Fruit fly (Drosophila melanogaster) whole organism, embryonic: ENCODE data around the gene Dbp21E2.

Source experiments
- BEAF-32 ChIP-seq: fragments of 200-800 bp; sonication (Bioruptor generic); optimal IDR thresholded peaks from 3 replicates; lab custom pipeline; 2017; ENCODE audit warnings: missing biosample characterization, missing genetic modification characterization, mild to moderate bottlenecking, moderate library complexity, missing genetic modification reagents
- CG12391 ChIP-seq: fragments of 200-800 bp; sonication (Bioruptor generic); optimal IDR thresholded peaks from 3 replicates; lab custom pipeline; 2018; ENCODE audit warnings: missing biosample characterization, mild to moderate bottlenecking, missing genetic modification characterization, moderate library complexity
- CG12659 ChIP-seq: fragments of 200-800 bp; sonication (Bioruptor generic); optimal IDR thresholded peaks from 3 replicates; lab custom pipeline; 2017; ENCODE audit warnings: mild to moderate bottlenecking, missing biosample characterization, missing genetic modification reagents, missing genetic modification characterization
- CG14014 ChIP-seq: fragments of 200-800 bp; sonication (Bioruptor generic); IDR thresholded peaks from 2 replicates; pipeline ENCODE4 v1.3.6; 2022; ENCODE audit warnings: missing biosample characterization, missing genetic modification characterization
- CG14667 ChIP-seq: fragments of 200-800 bp; sonication (Bioruptor generic); IDR thresholded peaks from 2 replicates; pipeline ENCODE4 v1.3.6; 2022; ENCODE audit warnings: missing biosample characterization, missing genetic modification characterization
- CG14710 ChIP-seq: fragments of 200-800 bp; sonication (Bioruptor generic); optimal IDR thresholded peaks from 3 replicates; lab custom pipeline; 2019; ENCODE audit warnings: missing biosample characterization, mild to moderate bottlenecking, missing genetic modification characterization, moderate library complexity
- CG14860 ChIP-seq: fragments of 200-800 bp; sonication (Bioruptor generic); IDR thresholded peaks from 3 replicates; pipeline ENCODE4 v1.3.6; 2022; ENCODE audit warnings: missing biosample characterization, missing genetic modification characterization; ENCODE audit not compliant: partially characterized antibody
- CG1602 ChIP-seq: fragments of 200-800 bp; sonication (Bioruptor generic); optimal IDR thresholded peaks from 3 replicates; lab custom pipeline; 2016; ENCODE audit warnings: missing biosample characterization, missing genetic modification characterization
- CG2116 ChIP-seq: fragments of 200-800 bp; sonication (Bioruptor generic); optimal IDR thresholded peaks from 3 replicates; lab custom pipeline; 2018; ENCODE audit warnings: missing biosample characterization, mild to moderate bottlenecking, missing genetic modification characterization
- CG2120 ChIP-seq: fragments of 200-800 bp; sonication (Bioruptor generic); optimal IDR thresholded peaks from 3 replicates; lab custom pipeline; 2016; ENCODE audit warnings: missing biosample characterization, missing genetic modification characterization
- CG3065 ChIP-seq: fragments of 200-800 bp; sonication (Bioruptor generic); optimal IDR thresholded peaks from 2 replicates; lab custom pipeline; 2016; ENCODE audit warnings: missing biosample characterization, missing genetic modification characterization
- CG31224 ChIP-seq: fragments of 200-800 bp; sonication (Bioruptor generic); IDR thresholded peaks from 2 replicates; pipeline ENCODE4 v1.3.6; 2022; ENCODE audit warnings: missing biosample characterization, missing genetic modification characterization
- CG34224 ChIP-seq: fragments of 200-800 bp; sonication (Bioruptor generic); IDR thresholded peaks from 3 replicates; pipeline ENCODE4 v1.3.6; 2022; ENCODE audit warnings: missing biosample characterization, missing genetic modification characterization; ENCODE audit not compliant: partially characterized antibody
- CG3726 ChIP-seq: fragments of 200-800 bp; sonication (Bioruptor generic); IDR thresholded peaks from 3 replicates; pipeline ENCODE4, ENCODE4 v1.3.6; 2022; ENCODE audit warnings: missing biosample characterization, missing genetic modification characterization
- CG8765 ChIP-seq: fragments of 200-800 bp; sonication (Bioruptor generic); IDR thresholded peaks from 2 replicates; pipeline ENCODE4 v1.3.6; 2022; ENCODE audit warnings: missing biosample characterization, missing genetic modification characterization
- CG9215 ChIP-seq: fragments of 200-800 bp; sonication (Bioruptor generic); IDR thresholded peaks from 2 replicates; pipeline ENCODE4 v1.3.6; 2022; ENCODE audit warnings: missing biosample characterization, missing genetic modification characterization
- CG9797 ChIP-seq: fragments of 200-800 bp; sonication (Bioruptor generic); optimal IDR thresholded peaks from 3 replicates; lab custom pipeline; 2018; ENCODE audit warnings: missing biosample characterization, mild to moderate bottlenecking, missing genetic modification characterization
- CTCF ChIP-seq: fragments of 200-800 bp; sonication (Bioruptor generic); optimal IDR thresholded peaks from 2 replicates; lab custom pipeline; 2017; ENCODE audit warnings: missing biosample characterization, mild to moderate bottlenecking, missing genetic modification characterization, moderate library complexity
- D19B ChIP-seq: fragments of 200-800 bp; sonication (Bioruptor generic); optimal IDR thresholded peaks from 2 replicates; lab custom pipeline; 2017; ENCODE audit warnings: missing biosample characterization, mild to moderate bottlenecking, missing genetic modification characterization
- Dip2 ChIP-seq: fragments of 200-800 bp; sonication (Bioruptor generic); IDR thresholded peaks from 2 replicates; pipeline ENCODE4 v1.3.6; 2022; ENCODE audit warnings: missing biosample characterization, missing genetic modification characterization
- Dp ChIP-seq: fragments of 200-800 bp; sonication (Bioruptor generic); optimal IDR thresholded peaks from 2 replicates; lab custom pipeline; 2018; ENCODE audit warnings: missing biosample characterization, mild to moderate bottlenecking, missing genetic modification characterization, moderate library complexity
- Drgx ChIP-seq: fragments of 200-800 bp; sonication (Bioruptor generic); IDR thresholded peaks from 2 replicates; pipeline ENCODE4 v1.3.6; 2022; ENCODE audit warnings: missing biosample characterization, missing genetic modification characterization
- E2f1 ChIP-seq: fragments of 200-800 bp; sonication (Bioruptor generic); IDR thresholded peaks from 2 replicates; pipeline ENCODE4 v1.3.6; 2022; ENCODE audit warnings: missing biosample characterization, missing genetic modification characterization
- Ets97D ChIP-seq: fragments of 200-800 bp; sonication (Bioruptor generic); optimal IDR thresholded peaks from 3 replicates; lab custom pipeline; 2016; ENCODE audit warnings: missing biosample characterization, missing genetic modification characterization
- Gug ChIP-seq: fragments of 200-800 bp; sonication (Bioruptor generic); IDR thresholded peaks from 4 replicates; pipeline ENCODE4 v1.3.6; 2022; ENCODE audit warnings: missing biosample characterization, missing genetic modification characterization
- HLH54F ChIP-seq: fragments of 200-800 bp; sonication (Bioruptor generic); optimal IDR thresholded peaks from 3 replicates; lab custom pipeline; 2016; ENCODE audit warnings: missing biosample characterization, missing genetic modification characterization
- Hr39 ChIP-seq: fragments of >200 bp; optimal IDR thresholded peaks from 2 replicates; lab custom pipeline; 2017
- MBD-R2 ChIP-seq: fragments of 200-800 bp; sonication (Bioruptor generic); IDR thresholded peaks from 2 replicates; pipeline ENCODE4 v1.3.6; 2022; ENCODE audit warnings: missing biosample characterization, missing genetic modification characterization
- MESR4 ChIP-seq: fragments of 200-800 bp; sonication (Bioruptor generic); optimal IDR thresholded peaks from 2 replicates; lab custom pipeline; 2018; ENCODE audit warnings: missing biosample characterization, mild to moderate bottlenecking, missing genetic modification characterization, moderate library complexity
- Nf-YB ChIP-seq: fragments of 200-800 bp; sonication (Bioruptor generic); optimal IDR thresholded peaks from 3 replicates; lab custom pipeline; 2019; ENCODE audit warnings: missing biosample characterization, mild to moderate bottlenecking, missing genetic modification characterization, moderate library complexity
- Oli ChIP-seq: fragments of 200-800 bp; sonication (Bioruptor generic); optimal IDR thresholded peaks from 2 replicates; lab custom pipeline; 2018; ENCODE audit warnings: missing biosample characterization, mild to moderate bottlenecking, missing genetic modification characterization, moderate library complexity
- Rfx ChIP-seq: fragments of 200-800 bp; sonication (Bioruptor generic); IDR thresholded peaks from 2 replicates; pipeline ENCODE4 v1.3.6; 2022; ENCODE audit warnings: missing biosample characterization, missing genetic modification characterization
- az2 ChIP-seq: fragments of 200-800 bp; sonication (Bioruptor generic); optimal IDR thresholded peaks from 3 replicates; lab custom pipeline; 2016; ENCODE audit warnings: missing biosample characterization, missing genetic modification characterization
- cato ChIP-seq: fragments of 200-800 bp; sonication (Bioruptor generic); optimal IDR thresholded peaks from 2 replicates; lab custom pipeline; 2016; ENCODE audit warnings: missing biosample characterization, missing genetic modification characterization, borderline replicate concordance
- ci ChIP-seq: fragments of 200-800 bp; sonication (Bioruptor generic); IDR thresholded peaks from 3 replicates; pipeline ENCODE4 v1.3.6; 2022; ENCODE audit warnings: missing biosample characterization, missing genetic modification characterization
- dan ChIP-seq: fragments of 200-800 bp; sonication (Bioruptor generic); IDR thresholded peaks from 2 replicates; pipeline ENCODE4 v1.3.6; 2022; ENCODE audit warnings: missing biosample characterization, missing genetic modification characterization
- dm ChIP-seq: fragments of 200-800 bp; sonication (Bioruptor generic); optimal IDR thresholded peaks from 3 replicates; lab custom pipeline; 2016; ENCODE audit warnings: missing biosample characterization, missing genetic modification characterization
- exex ChIP-seq: fragments of 200-800 bp; sonication (Bioruptor generic); optimal IDR thresholded peaks from 4 replicates; lab custom pipeline; 2018; ENCODE audit warnings: missing biosample characterization, mild to moderate bottlenecking, missing genetic modification characterization, moderate library complexity
- fd102C ChIP-seq: fragments of 200-800 bp; sonication (Bioruptor generic); optimal IDR thresholded peaks from 2 replicates; lab custom pipeline; 2018; ENCODE audit warnings: missing biosample characterization, mild to moderate bottlenecking, missing genetic modification characterization, moderate library complexity
- ham ChIP-seq: fragments of 200-800 bp; sonication (Bioruptor generic); IDR thresholded peaks from 2 replicates; pipeline ENCODE4 v1.3.6; 2022; ENCODE audit warnings: missing biosample characterization, missing genetic modification characterization
- hkb ChIP-seq, 2 experiments: fragments of 200-800 bp in 1 of 2; fragments of >200 bp in 1 of 2; sonication (Bioruptor generic) in 1 of 2; IDR thresholded peaks in 1 of 2; optimal IDR thresholded peaks in 1 of 2; 2 replicates each; pipeline versions ENCODE4 v1.3.6 to Lab custom; 2017 to 2022; ENCODE audit warnings: missing biosample characterization in 1 of 2, missing genetic modification characterization in 1 of 2
- inv ChIP-seq: fragments of 200-800 bp; sonication (Bioruptor generic); IDR thresholded peaks from 2 replicates; pipeline ENCODE4 v1.3.6; 2022; ENCODE audit warnings: missing biosample characterization, missing genetic modification characterization; ENCODE audit not compliant: partially characterized antibody
- lab ChIP-seq: fragments of 200-800 bp; sonication (Bioruptor generic); optimal IDR thresholded peaks from 3 replicates; lab custom pipeline; 2017; ENCODE audit warnings: missing biosample characterization, missing genetic modification characterization, mild to moderate bottlenecking, moderate library complexity, missing genetic modification reagents
- lov ChIP-seq, 2 experiments: fragments of 200-800 bp in 1 of 2; fragments of >200 bp in 1 of 2; sonication (Bioruptor generic) in 1 of 2; IDR thresholded peaks in 1 of 2; optimal IDR thresholded peaks in 1 of 2; 2 replicates in 1 of 2; 3 replicates in 1 of 2; pipeline versions ENCODE4 v1.3.6 to Lab custom; 2017 to 2022; ENCODE audit warnings: missing biosample characterization in 1 of 2, missing genetic modification characterization in 1 of 2
- nom ChIP-seq: fragments of 200-800 bp; sonication (Bioruptor generic); optimal IDR thresholded peaks from 2 replicates; lab custom pipeline; 2017; ENCODE audit warnings: missing biosample characterization, missing genetic modification characterization, mild to moderate bottlenecking, moderate library complexity, missing genetic modification reagents
- tio ChIP-seq: fragments of 200-800 bp; sonication (Bioruptor generic); optimal IDR thresholded peaks from 2 replicates; lab custom pipeline; 2017; ENCODE audit warnings: missing biosample characterization, missing genetic modification characterization, inconsistent platforms
- toy ChIP-seq: fragments of 200-800 bp; sonication (Bioruptor generic); IDR thresholded peaks from 2 replicates; pipeline ENCODE4 v1.3.6; 2022; ENCODE audit warnings: missing biosample characterization, missing genetic modification characterization
- zfh2 ChIP-seq: fragments of 200-800 bp; sonication (Bioruptor generic); optimal IDR thresholded peaks from 2 replicates; lab custom pipeline; 2016; ENCODE audit warnings: missing biosample characterization, missing genetic modification characterization

Dbp21E2 gene

dm6 chr2L:846167-846868 lies 34.9 kb downstream of the Dbp21E2 start (continued):
- TF ChIP-seq Nf-YB (GFP tag; lab: Kevin White, UChicago) (peak; percentile 21), CTCF (GFP tag; lab: Kevin White, UChicago) (no peak), lov (optimal IDR thresholded peaks at IDR 0.05; lab: Kevin White, UChicago) (no peak), lov (GFP tag; IDR thresholded peaks at IDR 0.05; lab: Robert Waterston, UW) (no peak), exex (no peak), dm (GFP tag; lab: Kevin White, UChicago) (no peak), Dip2 (GFP tag; lab: Robert Waterston, UW) (no peak), ham (GFP tag; lab: Robert Waterston, UW) (no peak), CG12659 (GFP tag; lab: Kevin White, UChicago) (peak; percentile 26), tio (GFP tag; lab: Kevin White, UChicago) (peak; percentile 37), Hr39 (lab: Kevin White, UChicago) (no peak), CG31224 (no peak), Ets97D (no peak), ci (peak; percentile 44; the same call in 2 of the 3 replicates), Gug (GFP tag; lab: Robert Waterston, UW) (peak; percentile 31; the same call in 2 of the 4 replicates), CG14710 (tag; lab: Kevin White, UChicago) (peak; percentile 44), fd102C (GFP tag; lab: Kevin White, UChicago) (no peak), inv (no peak), Oli (peak; percentile 84), Drgx (peak; percentile 42; the same call in 1 of the 2 replicates), CG34224 (GFP tag; lab: Robert Waterston, UW) (no peak), Rfx (GFP tag; lab: Robert Waterston, UW) (peak; percentile 43; the same call in 1 of the 2 replicates), BEAF-32 (GFP tag; lab: Kevin White, UChicago) (no peak), cato (peak; percentile 1), CG14860 (no peak), MESR4 (no peak), CG2120 (GFP tag; lab: Kevin White, UChicago) (peak; percentile 54), dan (no peak), zfh2 (GFP tag; lab: Kevin White, UChicago) (peak; percentile 11), CG14667 (GFP tag; lab: Robert Waterston, UW) (peak; percentile 39; the same call in 1 of the 2 replicates), CG3065 (GFP tag; lab: Kevin White, UChicago) (peak; percentile 41), E2f1 (0 out of 2 replicates have a peak, but pooled peaks have one; percentile 23), HLH54F (GFP tag; lab: Kevin White, UChicago) (peak; percentile 38), MBD-R2 (GFP tag; lab: Robert Waterston, UW) (no peak), hkb (optimal IDR thresholded peaks at IDR 0.05; lab: Kevin White, UChicago) (no peak), hkb (GFP tag; IDR thresholded peaks at IDR 0.05; lab: Robert Waterston, UW) (peak; percentile 31; the same call in 1 of the 2 replicates), CG12391 (tag; lab: Kevin White, UChicago) (peak; percentile 55), CG9797 (no peak), CG8765 (GFP tag; lab: Robert Waterston, UW) (no peak), Dp (no peak), toy (no peak), CG9215 (GFP tag; lab: Robert Waterston, UW) (no peak), CG3726 (GFP tag; lab: Robert Waterston, UW) (0 out of 3 replicates have a peak, but pooled peaks have one; percentile 50), az2 (GFP tag; lab: Kevin White, UChicago) (peak; percentile 68), D19B (GFP tag; lab: Kevin White, UChicago) (no peak), CG1602 (GFP tag; lab: Kevin White, UChicago) (peak; percentile 38), CG2116 (GFP tag; lab: Kevin White, UChicago) (peak; percentile 23), lab (GFP tag; lab: Kevin White, UChicago) (peak; percentile 58), CG14014 (GFP tag; lab: Robert Waterston, UW) (peak; percentile 32; the same call in 1 of the 2 replicates), nom (no peak)
